Worm (Caenorhabditis elegans) whole organism, L2 larva: ENCODE data around the gene srbc-38.

Experiments used
- C34F6.9 ChIP-seq: fragments of 150-350 bp; optimal IDR thresholded peaks from 2 replicates; lab custom pipeline; 2014; ENCODE audit warnings: missing biosample characterization, missing genetic modification characterization
- F13H6.1 ChIP-seq: sonication (generic microtip); optimal IDR thresholded peaks from 2 replicates; lab custom pipeline; 2016; ENCODE audit warnings: missing genetic modification characterization, missing compliant biosample characterization
- Y55F3AM.14 ChIP-seq: fragments of 200-800 bp; sonication (Bioruptor generic); optimal IDR thresholded peaks from 2 replicates; lab custom pipeline; 2018; ENCODE audit warnings: mild to moderate bottlenecking, missing genetic modification characterization, missing compliant biosample characterization
- ZK546.5 ChIP-seq: sonication (generic microtip); optimal IDR thresholded peaks from 2 replicates; lab custom pipeline; 2017; ENCODE audit warnings: missing biosample characterization, missing genetic modification characterization
- alr-1 ChIP-seq: fragments of 150-350 bp; optimal IDR thresholded peaks from 2 replicates; lab custom pipeline; 2014; ENCODE audit warnings: missing biosample characterization, missing genetic modification characterization
- aly-2 ChIP-seq: fragments of 150-350 bp; optimal IDR thresholded peaks from 2 replicates; lab custom pipeline; 2014; ENCODE audit warnings: missing biosample characterization, missing genetic modification characterization
- blmp-1 ChIP-seq: sonication (generic microtip); optimal IDR thresholded peaks from 2 replicates; lab custom pipeline; 2017; ENCODE audit warnings: missing genetic modification characterization, mild to moderate bottlenecking, missing compliant biosample characterization, antibody characterized with exemption, moderate library complexity; ENCODE audit not compliant: insufficient read depth
- ceh-16 ChIP-seq: fragments of 150-350 bp; optimal IDR thresholded peaks from 2 replicates; lab custom pipeline; 2014; ENCODE audit warnings: missing biosample characterization, missing genetic modification characterization
- egl-27 ChIP-seq: sonication (generic microtip); optimal IDR thresholded peaks from 3 replicates; lab custom pipeline; 2017; ENCODE audit warnings: missing biosample characterization, missing genetic modification reagents, missing genetic modification characterization
- elt-1 ChIP-seq: fragments of 150-350 bp; optimal IDR thresholded peaks from 2 replicates; lab custom pipeline; 2014; ENCODE audit warnings: missing biosample characterization, missing genetic modification characterization
- gmeb-1 ChIP-seq: fragments of 150-350 bp; optimal IDR thresholded peaks from 2 replicates; lab custom pipeline; 2014; ENCODE audit warnings: missing biosample characterization, missing genetic modification characterization
- lin-11 ChIP-seq: fragments of 150-350 bp; sonication (generic microtip); optimal IDR thresholded peaks from 2 replicates; lab custom pipeline; 2014; ENCODE audit warnings: missing biosample characterization, missing genetic modification characterization, inconsistent platforms, mixed read lengths
- lin-13 ChIP-seq: fragments of 150-350 bp; optimal IDR thresholded peaks from 2 replicates; lab custom pipeline; 2014; ENCODE audit warnings: missing biosample characterization, missing genetic modification reagents, missing genetic modification characterization
- lin-39 ChIP-seq: fragments of 150-350 bp; optimal IDR thresholded peaks from 2 replicates; lab custom pipeline; 2014; ENCODE audit warnings: missing biosample characterization, missing genetic modification reagents, missing genetic modification characterization
- lsy-2 ChIP-seq, 2 experiments: fragments of 150-350 bp in 1 of 2; sonication (generic microtip) in 1 of 2; optimal IDR thresholded peaks; 2 replicates each; lab custom pipeline; 2014 to 2017; ENCODE audit warnings: missing biosample characterization in 2 of 2, missing genetic modification characterization in 2 of 2
- mab-5 ChIP-seq: fragments of 150-350 bp; optimal IDR thresholded peaks from 2 replicates; lab custom pipeline; 2014; ENCODE audit warnings: missing biosample characterization, missing genetic modification characterization
- mbf-1 ChIP-seq: sonication (generic microtip); optimal IDR thresholded peaks from 2 replicates; lab custom pipeline; 2017; ENCODE audit warnings: missing biosample characterization, missing genetic modification characterization
- mdl-1 ChIP-seq, 2 experiments: fragments of 150-350 bp in 1 of 2; sonication (generic microtip) in 1 of 2; optimal IDR thresholded peaks; 2 replicates each; lab custom pipeline; 2017; ENCODE audit warnings: missing biosample characterization in 2 of 2, missing genetic modification characterization in 2 of 2
- nhr-10 ChIP-seq: sonication (generic microtip); optimal IDR thresholded peaks from 2 replicates; lab custom pipeline; 2017; ENCODE audit warnings: missing biosample characterization, missing genetic modification characterization
- nhr-12 ChIP-seq: fragments of 150-350 bp; optimal IDR thresholded peaks from 2 replicates; lab custom pipeline; 2014; ENCODE audit warnings: missing biosample characterization, missing genetic modification characterization
- nhr-23 ChIP-seq: fragments of 150-350 bp; optimal IDR thresholded peaks from 2 replicates; lab custom pipeline; 2014; ENCODE audit warnings: missing biosample characterization, missing genetic modification reagents, missing genetic modification characterization
- nhr-237 ChIP-seq: fragments of 150-350 bp; optimal IDR thresholded peaks from 2 replicates; lab custom pipeline; 2014; ENCODE audit warnings: missing biosample characterization, missing genetic modification characterization
- nhr-25 ChIP-seq: fragments of 150-350 bp; sonication (generic microtip); optimal IDR thresholded peaks from 3 replicates; lab custom pipeline; 2014; ENCODE audit warnings: missing biosample characterization, missing genetic modification characterization
- nhr-6 ChIP-seq: fragments of 150-350 bp; optimal IDR thresholded peaks from 2 replicates; lab custom pipeline; 2014; ENCODE audit warnings: missing biosample characterization, missing genetic modification characterization
- nhr-77 ChIP-seq: fragments of 150-350 bp; optimal IDR thresholded peaks from 2 replicates; lab custom pipeline; 2014; ENCODE audit warnings: missing biosample characterization, missing genetic modification characterization
- sem-4 ChIP-seq: fragments of 150-350 bp; optimal IDR thresholded peaks from 2 replicates; lab custom pipeline; 2014; ENCODE audit warnings: missing biosample characterization, missing genetic modification reagents, missing genetic modification characterization
- sma-3 ChIP-seq: sonication (generic microtip); optimal IDR thresholded peaks from 2 replicates; lab custom pipeline; 2016; ENCODE audit warnings: missing genetic modification reagents, missing genetic modification characterization, missing compliant biosample characterization
- sma-9 ChIP-seq, 2 experiments: fragments of 150-350 bp in 1 of 2; sonication (generic microtip) in 1 of 2; optimal IDR thresholded peaks; 2 replicates each; lab custom pipeline; 2014 to 2016; ENCODE audit warnings: missing genetic modification characterization in 2 of 2, mild to moderate bottlenecking in 1 of 2, missing biosample characterization in 1 of 2, missing compliant biosample characterization in 1 of 2, missing genetic modification reagents in 1 of 2, moderate library complexity in 1 of 2
- snpc-4 ChIP-seq: fragments of 150-350 bp; optimal IDR thresholded peaks from 2 replicates; lab custom pipeline; 2014; ENCODE audit warnings: missing biosample characterization, missing genetic modification characterization
- unc-55 ChIP-seq: fragments of 150-350 bp; sonication (generic microtip); optimal IDR thresholded peaks from 3 replicates; lab custom pipeline; 2014; ENCODE audit warnings: missing biosample characterization, missing genetic modification reagents, missing genetic modification characterization
- zag-1 ChIP-seq: fragments of 150-350 bp; optimal IDR thresholded peaks from 2 replicates; lab custom pipeline; 2014; ENCODE audit warnings: missing biosample characterization, missing genetic modification characterization
- ztf-1 ChIP-seq: fragments of 200-800 bp; sonication (Bioruptor generic); conservative IDR thresholded peaks from 2 replicates; pipeline ENCODE4 v1.3.6; 2022; ENCODE audit warnings: missing genetic modification characterization, missing compliant biosample characterization
- ztf-4 ChIP-seq: fragments of 150-350 bp; optimal IDR thresholded peaks from 2 replicates; lab custom pipeline; 2014; ENCODE audit warnings: missing biosample characterization, missing genetic modification characterization

The srbc-38 gene

DNA sequence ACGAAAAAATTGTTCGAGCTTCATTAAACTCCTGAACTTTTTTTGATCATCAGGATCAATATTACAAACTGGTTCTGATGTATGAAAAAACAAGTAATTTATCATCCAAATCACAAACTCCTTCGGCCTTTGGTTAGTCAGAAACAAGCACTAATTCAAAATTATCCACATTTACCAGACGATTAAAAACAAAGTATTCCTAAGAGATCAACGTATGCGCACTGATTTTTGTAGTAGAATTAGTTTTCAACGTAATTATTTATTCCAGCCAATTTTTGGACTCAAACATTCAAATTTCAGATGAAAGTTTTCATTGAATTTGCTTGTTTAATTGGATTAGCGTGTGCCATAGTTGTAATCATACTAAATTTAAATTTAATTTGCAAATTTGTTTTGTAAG, at the start of gene srbc-38:
TSS of gene srbc-38 (plus strand) at position 301 of the 400 bp plus-strand sequence.
- TF ChIP-seq lsy-2 (tag; optimal IDR thresholded peaks at IDR 0.05; lab: Kevin White, UChicago) (no peak), blmp-1 (tag; lab: Kevin White, UChicago) (no peak), zag-1 (no peak), alr-1 (tag; lab: Kevin White, UChicago) (no peak), elt-1 (tag; lab: Kevin White, UChicago) (no peak), lin-13 (GFP tag; lab: Kevin White, UChicago) (no peak), nhr-6 (tag; lab: Kevin White, UChicago) (no peak), mdl-1 (tag; optimal IDR thresholded peaks at IDR 0.05; lab: Kevin White, UChicago) (no peak), C34F6.9 (no peak), nhr-23 (no peak), mab-5 (tag; lab: Kevin White, UChicago) (no peak), lin-39 (no peak), nhr-77 (tag; lab: Kevin White, UChicago) (no peak), gmeb-1 (tag; lab: Kevin White, UChicago) (no peak), Y55F3AM.14 (GFP tag; lab: Kevin White, UChicago) (no peak), nhr-10 (no peak), nhr-12 (tag; lab: Kevin White, UChicago) (no peak), egl-27 (tag; lab: Kevin White, UChicago) (no peak), sma-3 (no peak)

DNA sequence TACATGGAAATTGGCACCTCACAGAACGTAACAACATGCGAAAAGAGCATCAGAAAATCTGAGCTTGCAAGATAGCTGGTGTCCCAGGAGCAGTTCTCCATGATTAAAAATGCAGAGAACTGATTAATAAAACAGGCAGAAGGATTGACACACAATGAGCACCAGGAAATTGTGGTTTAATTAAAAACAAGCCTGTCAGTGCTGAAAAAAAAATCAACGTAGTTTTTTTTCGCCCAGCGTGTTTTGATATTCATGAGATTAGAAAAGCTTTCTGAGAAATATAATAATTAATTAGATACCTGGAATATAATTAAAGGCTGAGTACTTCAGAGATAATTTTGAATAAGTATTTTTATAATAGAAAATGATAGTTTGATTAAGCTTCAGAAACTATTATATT, 49.3 kb upstream of the srbc-38 start, which contains the start of gene srh-246:
TSS of gene srh-246 (minus strand) at position 101 of the 400 bp plus-strand sequence.
- TF ChIP-seq lin-11 (tag; lab: Kevin White, UChicago) (no peak), C34F6.9 (no peak), ztf-1 (no peak), nhr-10 (no peak)

DNA sequence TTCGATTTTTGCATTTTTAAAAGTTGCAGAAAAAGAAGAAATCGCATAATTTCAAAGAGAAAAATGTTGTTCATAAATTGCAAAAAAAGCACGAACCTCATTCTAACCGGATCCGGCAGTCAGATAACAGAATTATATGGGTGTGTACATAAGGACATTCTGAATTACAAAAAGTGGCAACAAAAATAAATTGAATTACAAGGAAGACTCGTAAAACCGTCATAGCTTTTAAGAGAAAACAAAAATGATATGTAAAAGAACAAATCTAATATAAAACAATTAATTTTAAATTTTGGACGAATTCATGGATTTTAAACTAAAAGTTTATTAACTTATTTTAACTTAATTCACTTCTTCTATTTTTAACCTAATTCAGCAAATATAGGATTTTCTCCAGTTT, 46.8 kb upstream of the srbc-38 start, which contains the start of gene F31F4.17:
TSS of gene F31F4.17 (minus strand) at position 101 of the 400 bp plus-strand sequence.
- TF ChIP-seq nhr-237 (no peak), lin-13 (GFP tag; lab: Kevin White, UChicago) (no peak), mbf-1 (no peak), lsy-2 (tag; optimal IDR thresholded peaks at IDR 0.05; lab: Kevin White, UChicago) (no peak), ztf-4 (tag; lab: Kevin White, UChicago) (no peak), nhr-77 (tag; lab: Kevin White, UChicago) (no peak), aly-2 (tag; lab: Kevin White, UChicago) (no peak), ztf-1 (no peak), ceh-16 (tag; lab: Kevin White, UChicago) (no peak)

DNA sequence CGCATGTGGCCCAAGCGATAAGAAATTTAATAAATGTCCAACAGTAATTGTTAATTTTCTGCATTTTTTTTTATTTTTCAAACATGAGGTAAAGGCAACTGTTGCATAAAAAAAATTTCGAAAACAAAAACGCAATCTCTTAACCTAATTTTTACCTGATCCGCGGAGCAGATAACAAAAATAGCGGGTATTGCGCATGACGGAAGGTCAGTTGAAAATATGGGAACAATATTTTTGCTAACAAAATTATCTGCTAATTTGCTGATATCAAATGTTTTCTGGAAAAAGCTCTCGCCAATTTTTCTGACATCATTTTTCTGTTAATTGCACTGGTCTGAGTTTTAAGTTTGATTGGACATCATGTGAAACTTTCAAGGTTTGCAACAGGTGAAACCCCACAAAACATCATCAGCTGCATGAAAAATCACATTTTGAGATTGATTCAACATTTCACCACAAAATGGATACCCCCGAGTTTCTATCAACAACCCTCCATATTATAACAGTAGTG, 42.6 kb upstream of the srbc-38 start, which contains the start of the genes F31F4.11 and srh-266:
TSS of gene F31F4.11 (minus strand) at position 101 of the 511 bp plus-strand sequence.
TSS of gene srh-266 (plus strand) at position 461 of the 511 bp plus-strand sequence.
- TF ChIP-seq mdl-1 (tag; optimal IDR thresholded peaks at IDR 0.05; lab: Kevin White, UChicago) (no peak), nhr-12 (tag; lab: Kevin White, UChicago) (no peak), nhr-25 (tag; lab: Kevin White, UChicago) (no peak), sem-4 (tag; lab: Kevin White, UChicago) (no peak), egl-27 (tag; lab: Kevin White, UChicago) (no peak), nhr-237 (no peak), mab-5 (tag; lab: Kevin White, UChicago) (no peak), lin-11 (tag; lab: Kevin White, UChicago) (no peak), lin-39 (no peak), unc-55 (GFP tag; lab: Kevin White, UChicago) (no peak), ceh-16 (tag; lab: Kevin White, UChicago) (no peak), ZK546.5 (tag; lab: Kevin White, UChicago) (no peak), nhr-10 (no peak), F13H6.1 (no peak), mbf-1 (no peak), ztf-4 (tag; lab: Kevin White, UChicago) (no peak), zag-1 (no peak), snpc-4 (tag; lab: Kevin White, UChicago) (no peak), sma-3 (no peak), ztf-1 (no peak)

DNA sequence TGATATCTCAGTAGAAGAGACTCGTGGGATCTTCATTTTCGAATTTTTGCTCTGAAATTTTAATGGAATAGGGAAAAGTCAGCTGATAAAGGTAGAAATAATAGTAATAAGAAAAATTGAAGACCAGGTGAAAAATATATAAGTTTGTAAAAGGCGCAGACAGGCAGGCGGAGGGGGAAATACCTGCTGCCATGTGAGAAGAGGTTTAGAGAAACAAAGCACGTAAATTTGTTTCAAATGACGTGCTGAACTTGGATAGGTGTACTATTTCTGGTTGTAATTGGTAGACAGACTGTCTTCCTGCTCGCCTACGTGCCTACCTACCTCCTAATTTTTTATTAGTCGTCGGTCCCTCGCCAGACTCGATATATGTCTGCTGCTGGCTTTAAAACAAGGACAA, 39.6 kb upstream of the srbc-38 start, which contains the start of gene nhr-180:
TSS of gene nhr-180 (minus strand) at position 52 of the 400 bp plus-strand sequence.
- TF ChIP-seq ztf-1 (no peak), F13H6.1 (no peak), unc-55 (GFP tag; lab: Kevin White, UChicago) (no peak), sma-9 (GFP tag; optimal IDR thresholded peaks at IDR 0.05; lab: Kevin White, UChicago) (peak; percentile 76), sma-9 (tag; optimal IDR thresholded peaks at IDR 0.05; lab: Kevin White, UChicago) (no peak)
